Fruit fly (Drosophila melanogaster) Kc167 (cell line): Measurements from ENCODE around the gene Ccdc58.

Experiments
- Myc ChIP-seq: fragments of >200 bp; optimal IDR thresholded peaks from 2 replicates; lab custom pipeline; 2017; ENCODE audit warnings: missing external identifiers
- Sin3A ChIP-seq: fragments of >200 bp; optimal IDR thresholded peaks from 2 replicates; lab custom pipeline; 2018; ENCODE audit warnings: missing external identifiers
- h ChIP-seq: fragments of >200 bp; optimal IDR thresholded peaks from 3 replicates; lab custom pipeline; 2018; ENCODE audit warnings: missing external identifiers
- insv ChIP-seq: fragments of >200 bp; optimal IDR thresholded peaks from 3 replicates; lab custom pipeline; 2018; ENCODE audit warnings: missing external identifiers
- psq ChIP-seq: fragments of >200 bp; optimal IDR thresholded peaks from 2 replicates; lab custom pipeline; 2017; ENCODE audit warnings: missing external identifiers
- ttk ChIP-seq: sonication (Bioruptor generic); optimal IDR thresholded peaks from 2 replicates; lab custom pipeline; 2017; ENCODE audit warnings: missing external identifiers

Gene Ccdc58

dm6 chr3L:19801105-19801504, 3.9 kb upstream of the Ccdc58 start, which contains the start of gene CG14102:
CG14102 (minus strand) TSS chr3L:19801291.
- no peak for TF ChIP-seq insv (lab: Kevin White, UChicago)

- TF ChIP-seq Sin3A (lab: Kevin White, UChicago) (no peak), insv (lab: Kevin White, UChicago) (no peak), ttk (lab: Kevin White, UChicago) (no peak), psq (lab: Kevin White, UChicago) (no peak)
Observed at dm6 chr3L:19805895-19806294, 914 bp downstream of the Ccdc58 start, which contains the start of gene CG34116. CG34116 (minus strand) TSS chr3L:19806036.

- TF ChIP-seq psq (lab: Kevin White, UChicago) (no peak), h (lab: Kevin White, UChicago) (no peak), insv (lab: Kevin White, UChicago) (no peak), Sin3A (lab: Kevin White, UChicago) (no peak)
Observed at dm6 chr3L:19807103-19807502, 2.1 kb downstream of the Ccdc58 start, which contains the start of the genes CG14104 and Kap-alpha1. CG14104 (minus strand) TSS chr3L:19807199. Kap-alpha1 (plus strand) TSS chr3L:19807232.

- no peak for TF ChIP-seq Sin3A (lab: Kevin White, UChicago)
- TF ChIP-seq psq (lab: Kevin White, UChicago): no peak
Observed at dm6 chr3L:19807521-19807920, 2.5 kb downstream of the Ccdc58 start.

- TF ChIP-seq insv (lab: Kevin White, UChicago) (no peak), Sin3A (lab: Kevin White, UChicago) (no peak), psq (lab: Kevin White, UChicago) (no peak), ttk (lab: Kevin White, UChicago) (no peak), h (lab: Kevin White, UChicago) (no peak), Myc (no peak)
Observed at dm6 chr3L:19812491-19812890, 7.5 kb downstream of the Ccdc58 start.

- no peak for TF ChIP-seq ttk (lab: Kevin White, UChicago)
- no peak for TF ChIP-seq h (lab: Kevin White, UChicago)
- no peak for TF ChIP-seq psq (lab: Kevin White, UChicago)
- TF ChIP-seq Myc: no peak
- no peak for TF ChIP-seq insv (lab: Kevin White, UChicago)
- TF ChIP-seq Sin3A (lab: Kevin White, UChicago): no peak
Observed at dm6 chr3L:19813075-19813903, 8.3 kb downstream of the Ccdc58 start, which contains the start of gene Cyp305a1. Cyp305a1 (minus strand) TSS chr3L:19813339.

dm6 chr3L:19815472-19816150, 10.6 kb downstream of the Ccdc58 start, which contains the start of gene cyc:
cyc (minus strand) TSS chr3L:19815938.
- TF ChIP-seq psq (lab: Kevin White, UChicago): no peak
- no peak for TF ChIP-seq ttk (lab: Kevin White, UChicago)

- TF ChIP-seq Myc (no peak), h (lab: Kevin White, UChicago) (no peak), psq (lab: Kevin White, UChicago) (no peak), Sin3A (lab: Kevin White, UChicago) (no peak), insv (lab: Kevin White, UChicago) (no peak), ttk (lab: Kevin White, UChicago) (no peak)
Observed at dm6 chr3L:19817807-19818531, 13.0 kb downstream of the Ccdc58 start, which contains the start of the genes Fibp and Deaf1. Fibp (minus strand) TSS chr3L:19817967. Deaf1 (plus strand) TSS chr3L:19818174.

dm6 chr3L:19818701-19819100, 13.7 kb downstream of the Ccdc58 start:
- TF ChIP-seq Myc: no peak
- TF ChIP-seq ttk (lab: Kevin White, UChicago): no peak
- no peak for TF ChIP-seq Sin3A (lab: Kevin White, UChicago)
- no peak for TF ChIP-seq h (lab: Kevin White, UChicago)
- TF ChIP-seq insv (lab: Kevin White, UChicago): no peak
- no peak for TF ChIP-seq psq (lab: Kevin White, UChicago)

- TF ChIP-seq ttk (lab: Kevin White, UChicago) (no peak), h (lab: Kevin White, UChicago) (no peak), Sin3A (lab: Kevin White, UChicago) (no peak), Myc (no peak), insv (lab: Kevin White, UChicago) (no peak), psq (lab: Kevin White, UChicago) (no peak)
Observed at dm6 chr3L:19833227-19833626, 28.2 kb downstream of the Ccdc58 start.

- no peak for TF ChIP-seq psq (lab: Kevin White, UChicago)
- TF ChIP-seq insv (lab: Kevin White, UChicago): no peak
- TF ChIP-seq h (lab: Kevin White, UChicago): no peak
- TF ChIP-seq ttk (lab: Kevin White, UChicago): no peak
- TF ChIP-seq Myc: no peak
Observed at dm6 chr3L:19834143-19834794, 29.3 kb downstream of the Ccdc58 start, which contains the start of the genes trc and CG32221. trc (minus strand) TSS chr3L:19834304. CG32221 (plus strand) TSS chr3L:19834670.
